Worm (Caenorhabditis elegans) whole organism, young adult: ENCODE data around the gene gly-14.

Experiments
- B0035.1 ChIP-seq: sonication (generic microtip); optimal IDR thresholded peaks from 2 replicates; lab custom pipeline; 2016; ENCODE audit warnings: missing genetic modification characterization, mild to moderate bottlenecking, missing compliant biosample characterization, missing genotype, missing genetic modification reagents
- C06A6.2 ChIP-seq: fragments of 200-800 bp; sonication (Bioruptor generic); conservative IDR thresholded peaks from 2 replicates; pipeline ENCODE4 v1.3.6; 2022; ENCODE audit warnings: missing genetic modification characterization, missing compliant biosample characterization
- F22D6.2 ChIP-seq: sonication (generic microtip); optimal IDR thresholded peaks from 2 replicates; lab custom pipeline; 2016; ENCODE audit warnings: mild to moderate bottlenecking, missing genetic modification characterization, missing compliant biosample characterization
- F39B2.1 ChIP-seq: fragments of 200-800 bp; sonication (Bioruptor generic); IDR thresholded peaks from 2 replicates; pipeline ENCODE4 v1.3.6; 2022; ENCODE audit warnings: missing genetic modification reagents, missing genetic modification characterization, missing compliant biosample characterization
- F49E8.2 ChIP-seq: sonication (generic microtip); optimal IDR thresholded peaks from 3 replicates; lab custom pipeline; 2017; ENCODE audit warnings: missing genetic modification characterization, mild to moderate bottlenecking, missing compliant biosample characterization, antibody characterized with exemption, moderate library complexity; ENCODE audit not compliant: insufficient read depth
- F52B5.7 ChIP-seq: sonication (generic microtip); optimal IDR thresholded peaks from 2 replicates; lab custom pipeline; 2016; ENCODE audit warnings: mild to moderate bottlenecking, missing genetic modification characterization, missing compliant biosample characterization
- F55B11.4 ChIP-seq: sonication (generic microtip); optimal IDR thresholded peaks from 2 replicates; lab custom pipeline; 2016; ENCODE audit warnings: missing compliant biosample characterization, missing genetic modification characterization, borderline replicate concordance; ENCODE audit not compliant: insufficient read depth
- T07F8.4 ChIP-seq: sonication (generic microtip); optimal IDR thresholded peaks from 2 replicates; lab custom pipeline; 2016; ENCODE audit warnings: mild to moderate bottlenecking, missing genetic modification characterization, moderate library complexity, missing compliant biosample characterization
- T26A5.8 ChIP-seq: sonication (generic microtip); optimal IDR thresholded peaks from 2 replicates; lab custom pipeline; 2016; ENCODE audit warnings: missing genetic modification characterization, missing compliant biosample characterization
- Y53F4B.3 ChIP-seq: fragments of 200-800 bp; sonication (Bioruptor generic); IDR thresholded peaks from 2 replicates; pipeline ENCODE4 v1.3.6; 2022; ENCODE audit warnings: missing genetic modification reagents, missing genetic modification characterization, missing compliant biosample characterization
- Y53G8AR.9 ChIP-seq: fragments of 200-800 bp; sonication (Bioruptor generic); conservative IDR thresholded peaks from 2 replicates; pipeline ENCODE4 v1.3.6; 2022; ENCODE audit warnings: missing genetic modification reagents, missing genetic modification characterization, missing compliant biosample characterization
- Y67H2A.10 ChIP-seq: fragments of 200-800 bp; sonication (Bioruptor generic); conservative IDR thresholded peaks from 2 replicates; pipeline ENCODE4 v1.3.6; 2022; ENCODE audit warnings: missing genetic modification reagents, missing genetic modification characterization, missing compliant biosample characterization
- Y95B8A.8 ChIP-seq: fragments of 200-800 bp; sonication (Bioruptor generic); IDR thresholded peaks from 2 replicates; pipeline ENCODE4 v1.3.6; 2022; ENCODE audit warnings: missing genetic modification reagents, missing genetic modification characterization, missing compliant biosample characterization
- athp-1 ChIP-seq: sonication (generic microtip); optimal IDR thresholded peaks from 2 replicates; lab custom pipeline; 2017; ENCODE audit warnings: mild to moderate bottlenecking, missing genetic modification characterization, missing compliant biosample characterization
- attf-3 ChIP-seq: fragments of 200-800 bp; sonication (Bioruptor generic); conservative IDR thresholded peaks from 2 replicates; pipeline ENCODE4 v1.3.6; 2022; ENCODE audit warnings: missing genetic modification reagents, missing genetic modification characterization, missing compliant biosample characterization
- cebp-2 ChIP-seq: fragments of 200-800 bp; sonication (Bioruptor generic); IDR thresholded peaks from 2 replicates; pipeline ENCODE4 v1.3.6; 2022; ENCODE audit warnings: missing genetic modification characterization, missing compliant biosample characterization
- ceh-100 ChIP-seq: fragments of 200-800 bp; sonication (Bioruptor generic); IDR thresholded peaks from 2 replicates; pipeline ENCODE4 v1.3.6; 2022; ENCODE audit warnings: missing genetic modification reagents, missing genetic modification characterization, missing compliant biosample characterization
- ceh-40 ChIP-seq: fragments of 200-800 bp; sonication (Bioruptor generic); IDR thresholded peaks from 2 replicates; pipeline ENCODE4 v1.3.6; 2022; ENCODE audit warnings: missing genetic modification characterization, missing compliant biosample characterization
- ceh-79 ChIP-seq: sonication (generic microtip); optimal IDR thresholded peaks from 2 replicates; lab custom pipeline; 2017; ENCODE audit warnings: mild to moderate bottlenecking, missing genetic modification characterization, missing compliant biosample characterization
- ceh-91 ChIP-seq: fragments of 200-800 bp; sonication (Bioruptor generic); IDR thresholded peaks from 2 replicates; pipeline ENCODE4 v1.3.6; 2022; ENCODE audit warnings: missing genetic modification reagents, missing genetic modification characterization, missing compliant biosample characterization
- ets-4 ChIP-seq: fragments of 200-800 bp; sonication (Bioruptor generic); optimal IDR thresholded peaks from 2 replicates; lab custom pipeline; 2018; ENCODE audit warnings: mild to moderate bottlenecking, missing genetic modification characterization, missing compliant biosample characterization
- fkh-3 ChIP-seq: sonication (generic microtip); optimal IDR thresholded peaks from 2 replicates; lab custom pipeline; 2016; ENCODE audit warnings: mild to moderate bottlenecking, missing genetic modification characterization, missing compliant biosample characterization
- him-1 ChIP-seq: sonication (generic microtip); optimal IDR thresholded peaks from 2 replicates; lab custom pipeline; 2016; ENCODE audit warnings: missing genotype, missing genetic modification reagents, missing genetic modification characterization, missing compliant biosample characterization
- hlh-26 ChIP-seq: fragments of 200-800 bp; sonication (Bioruptor generic); conservative IDR thresholded peaks from 2 replicates; pipeline ENCODE4 v1.3.6; 2022; ENCODE audit warnings: missing genetic modification reagents, missing genetic modification characterization, missing compliant biosample characterization
- hmg-1.2 ChIP-seq: fragments of 200-800 bp; sonication (Bioruptor generic); IDR thresholded peaks from 2 replicates; pipeline ENCODE4 v1.3.6; 2022; ENCODE audit warnings: missing genetic modification reagents, missing genetic modification characterization, missing compliant biosample characterization
- lag-1 ChIP-seq: fragments of 200-800 bp; sonication (Bioruptor generic); IDR thresholded peaks from 2 replicates; pipeline ENCODE4 v1.3.6; 2022; ENCODE audit warnings: missing genetic modification reagents, missing genetic modification characterization, missing compliant biosample characterization
- let-526 ChIP-seq: fragments of 200-800 bp; sonication (Bioruptor generic); IDR thresholded peaks from 2 replicates; pipeline ENCODE4 v1.3.6; 2022; ENCODE audit warnings: missing genetic modification reagents, missing genetic modification characterization, missing compliant biosample characterization
- lin-26 ChIP-seq: fragments of 200-800 bp; sonication (Bioruptor generic); IDR thresholded peaks from 2 replicates; pipeline ENCODE4 v1.3.6; 2022; ENCODE audit warnings: missing genetic modification reagents, missing genetic modification characterization, missing compliant biosample characterization
- lin-35 ChIP-seq, 3 experiments: fragments of 150-350 bp in 2 of 3; sonication (generic microtip) in 1 of 3; optimal IDR thresholded peaks; 2 replicates each; lab custom pipeline; 2014 to 2018; ENCODE audit warnings: missing biosample characterization in 3 of 3, missing genetic modification characterization in 3 of 3, missing genetic modification reagents in 3 of 3
- lin-54 ChIP-seq: fragments of 200-800 bp; sonication (Bioruptor generic); optimal IDR thresholded peaks from 2 replicates; lab custom pipeline; 2018; ENCODE audit warnings: mild to moderate bottlenecking, missing genetic modification characterization, missing compliant biosample characterization
- lsl-1 ChIP-seq: fragments of 200-800 bp; sonication (Bioruptor generic); optimal IDR thresholded peaks from 2 replicates; lab custom pipeline; 2018; ENCODE audit warnings: mild to moderate bottlenecking, missing genetic modification characterization, moderate library complexity, missing compliant biosample characterization
- madf-10 ChIP-seq: sonication (generic microtip); optimal IDR thresholded peaks from 2 replicates; lab custom pipeline; 2016; ENCODE audit warnings: mild to moderate bottlenecking, missing genetic modification characterization, missing compliant biosample characterization
- madf-3 ChIP-seq: fragments of 200-800 bp; sonication (Bioruptor generic); IDR thresholded peaks from 2 replicates; pipeline ENCODE4 v1.3.6; 2022; ENCODE audit warnings: missing genetic modification reagents, missing genetic modification characterization, missing compliant biosample characterization
- mcd-1 ChIP-seq: fragments of 200-800 bp; sonication (Bioruptor generic); IDR thresholded peaks from 2 replicates; pipeline ENCODE4 v1.3.6; 2022; ENCODE audit warnings: missing genetic modification reagents, missing genetic modification characterization, missing compliant biosample characterization
- mes-4 ChIP-seq: sonication (generic microtip); optimal IDR thresholded peaks from 2 replicates; lab custom pipeline; 2016; ENCODE audit warnings: missing genotype, missing genetic modification characterization, missing compliant biosample characterization
- mxl-1 ChIP-seq: sonication (generic microtip); optimal IDR thresholded peaks from 2 replicates; lab custom pipeline; 2016; ENCODE audit warnings: missing genetic modification characterization, missing compliant biosample characterization
- nhr-27 ChIP-seq: fragments of 200-800 bp; sonication (Bioruptor generic); optimal IDR thresholded peaks from 2 replicates; lab custom pipeline; 2018; ENCODE audit warnings: mild to moderate bottlenecking, missing genetic modification characterization, moderate library complexity, missing compliant biosample characterization
- pbrm-1 ChIP-seq: fragments of 200-800 bp; sonication (Bioruptor generic); IDR thresholded peaks from 2 replicates; pipeline ENCODE4 v1.3.6; 2022; ENCODE audit warnings: missing genetic modification reagents, missing genetic modification characterization, missing compliant biosample characterization
- rec-8 ChIP-seq, 2 experiments: sonication (generic microtip); optimal IDR thresholded peaks; 2 replicates each; lab custom pipeline; 2016; ENCODE audit warnings: mild to moderate bottlenecking in 2 of 2, missing genetic modification characterization in 2 of 2, missing genetic modification reagents in 2 of 2, missing genotype in 2 of 2, missing biosample characterization in 1 of 2, missing compliant biosample characterization in 1 of 2, moderate library complexity in 1 of 2
- snpc-1.3 ChIP-seq: sonication (generic microtip); optimal IDR thresholded peaks from 2 replicates; lab custom pipeline; 2017; ENCODE audit warnings: missing genetic modification characterization, mild to moderate bottlenecking, missing compliant biosample characterization, antibody characterized with exemption, moderate library complexity, missing genotype, missing genetic modification reagents; ENCODE audit not compliant: insufficient read depth
- snpc-3.4 ChIP-seq: sonication (generic microtip); optimal IDR thresholded peaks from 2 replicates; lab custom pipeline; 2017; ENCODE audit warnings: missing genetic modification characterization, mild to moderate bottlenecking, missing compliant biosample characterization, antibody characterized with exemption, moderate library complexity, missing genotype, missing genetic modification reagents
- sptf-2 ChIP-seq: fragments of 200-800 bp; sonication (Bioruptor generic); optimal IDR thresholded peaks from 2 replicates; lab custom pipeline; 2018; ENCODE audit warnings: mild to moderate bottlenecking, missing genetic modification characterization, missing compliant biosample characterization
- unc-130 ChIP-seq: sonication (generic microtip); optimal IDR thresholded peaks from 2 replicates; lab custom pipeline; 2016; ENCODE audit warnings: missing genetic modification reagents, missing genetic modification characterization, missing compliant biosample characterization
- unc-62 ChIP-seq: fragments of 150-350 bp; optimal IDR thresholded peaks from 2 replicates; lab custom pipeline; 2014; ENCODE audit warnings: missing biosample characterization, missing genetic modification reagents, missing genetic modification characterization
- xnd-1 ChIP-seq: sonication (generic microtip); optimal IDR thresholded peaks from 2 replicates; lab custom pipeline; 2016; ENCODE audit warnings: missing genotype, missing genetic modification reagents, missing genetic modification characterization, missing compliant biosample characterization
- ztf-28 ChIP-seq: fragments of 200-800 bp; sonication (Bioruptor generic); IDR thresholded peaks from 2 replicates; pipeline ENCODE4 v1.3.6; 2022; ENCODE audit warnings: missing genetic modification reagents, missing genetic modification characterization, missing compliant biosample characterization
- ztf-3 ChIP-seq: fragments of 200-800 bp; sonication (Bioruptor generic); optimal IDR thresholded peaks from 2 replicates; lab custom pipeline; 2018; ENCODE audit warnings: mild to moderate bottlenecking, missing genetic modification characterization, missing compliant biosample characterization
- ztf-6 ChIP-seq: fragments of 200-800 bp; sonication (Bioruptor generic); IDR thresholded peaks from 2 replicates; pipeline ENCODE4 v1.3.6; 2022; ENCODE audit warnings: missing genetic modification reagents, missing genetic modification characterization, missing compliant biosample characterization

gly-14 gene

ce11 chrIII:3456226-3456625, 36.8 kb downstream of the gly-14 start (continued):
- TF ChIP-seq T26A5.8 (tag; lab: Kevin White, UChicago), result no peak
- peak; percentile 36 for TF ChIP-seq xnd-1 (tag; lab: Kevin White, UChicago)
- peak; percentile 90 for TF ChIP-seq let-526 (GFP tag; lab: Robert Waterston, UW)
- peak; percentile 99 for TF ChIP-seq hmg-1.2
- peak; percentile 20 for TF ChIP-seq snpc-1.3 (tag; lab: Kevin White, UChicago)
- no peak for TF ChIP-seq ceh-40 (GFP tag; lab: Robert Waterston, UW)
- no peak for TF ChIP-seq T07F8.4 (tag; lab: Kevin White, UChicago)
- TF ChIP-seq madf-10 (tag; lab: Kevin White, UChicago), result peak; percentile 89
- TF ChIP-seq madf-3 (GFP tag; lab: Robert Waterston, UW), result peak; percentile 95
- TF ChIP-seq Y53F4B.3 (GFP tag; lab: Robert Waterston, UW), result no peak
- peak; percentile 100 for TF ChIP-seq mcd-1 (GFP tag; lab: Robert Waterston, UW)
- TF ChIP-seq lin-35 (GFP tag; optimal IDR thresholded peaks at IDR 0.05; lab: Kevin White, UChicago), result peak; percentile 63 to 98 (median 85)
- no peak for TF ChIP-seq rec-8 (tag; optimal IDR thresholded peaks at IDR 0.05; lab: Kevin White, UChicago)
- peak; percentile 33 for TF ChIP-seq unc-62 (GFP tag; lab: Kevin White, UChicago)
- no peak for TF ChIP-seq hlh-26
- peak; percentile 91 for TF ChIP-seq lsl-1
- TF ChIP-seq Y67H2A.10 (GFP tag; lab: Robert Waterston, UW), result peak; percentile 75
- TF ChIP-seq lag-1 (GFP tag; lab: Robert Waterston, UW), result 0 out of 2 replicates have a peak, but pooled peaks have one; percentile 18
- peak; percentile 90 for TF ChIP-seq him-1 (tag; lab: Kevin White, UChicago)
- TF ChIP-seq nhr-27 (tag; lab: Kevin White, UChicago), result no peak
- TF ChIP-seq C06A6.2, result peak; percentile 94
- TF ChIP-seq lin-26 (GFP tag; lab: Robert Waterston, UW), result peak; percentile 25; the same call in 1 of the 2 replicates
- peak; percentile 91 for TF ChIP-seq ceh-100 (GFP tag; lab: Robert Waterston, UW)
- TF ChIP-seq ets-4 (GFP tag; lab: Kevin White, UChicago), result no peak
- TF ChIP-seq F55B11.4 (tag; lab: Kevin White, UChicago), result no peak
- TF ChIP-seq ztf-3 (GFP tag; lab: Kevin White, UChicago), result peak; percentile 82
- TF ChIP-seq F22D6.2 (tag; lab: Kevin White, UChicago), result peak; percentile 92
- TF ChIP-seq F39B2.1, result no peak
- TF ChIP-seq mes-4, result no peak
- no peak for TF ChIP-seq fkh-3 (tag; lab: Kevin White, UChicago)
- TF ChIP-seq pbrm-1 (GFP tag; lab: Robert Waterston, UW), result peak; percentile 97
- TF ChIP-seq snpc-3.4 (tag; lab: Kevin White, UChicago), result peak; percentile 75
- TF ChIP-seq ceh-91, result peak; percentile 93
- peak; percentile 57 for TF ChIP-seq unc-130 (GFP tag; lab: Kevin White, UChicago)
- peak; percentile 97 for TF ChIP-seq lin-54 (GFP tag; lab: Kevin White, UChicago)
- TF ChIP-seq Y95B8A.8 (GFP tag; lab: Robert Waterston, UW), result peak; percentile 84
- TF ChIP-seq ztf-28, result 0 out of 2 replicates have a peak, but pooled peaks have one; percentile 55
- peak; percentile 85 for TF ChIP-seq B0035.1 (tag; lab: Kevin White, UChicago)
- 0 out of 2 replicates have a peak, but pooled peaks have one; percentile 62 for TF ChIP-seq cebp-2 (GFP tag; lab: Robert Waterston, UW)
- TF ChIP-seq athp-1, result peak; percentile 93
- peak; percentile 38 for TF ChIP-seq F52B5.7 (tag; lab: Kevin White, UChicago)
- peak; percentile 83 for TF ChIP-seq F49E8.2 (tag; lab: Kevin White, UChicago)
- peak; percentile 63 for TF ChIP-seq ceh-79 (tag; lab: Kevin White, UChicago)
- no peak for TF ChIP-seq mxl-1 (tag; lab: Kevin White, UChicago)
- no peak for TF ChIP-seq sptf-2 (GFP tag; lab: Kevin White, UChicago)
- TF ChIP-seq Y53G8AR.9 (GFP tag; lab: Robert Waterston, UW), result peak; percentile 96
- peak; percentile 33; the same call in 1 of the 2 replicates for TF ChIP-seq ztf-6
- TF ChIP-seq attf-3, result peak; percentile 83
